Fruit fly (Drosophila melanogaster) whole organism, embryonic: ENCODE measurements around the gene CAH1.

Experiments used
- Bgb ChIP-seq: fragments of 200-800 bp; sonication (Bioruptor generic); IDR thresholded peaks from 2 replicates; pipeline ENCODE4 v1.3.6; 2022; ENCODE audit warnings: missing biosample characterization, missing genetic modification characterization; ENCODE audit not compliant: partially characterized antibody
- Bteb2 ChIP-seq: fragments of 200-800 bp; sonication (Bioruptor generic); optimal IDR thresholded peaks from 2 replicates; lab custom pipeline; 2016; ENCODE audit warnings: missing biosample characterization, missing genetic modification characterization
- CG10267 ChIP-seq: fragments of 200-800 bp; sonication (Bioruptor generic); optimal IDR thresholded peaks from 2 replicates; lab custom pipeline; 2018; ENCODE audit warnings: missing biosample characterization, mild to moderate bottlenecking, missing genetic modification characterization, moderate library complexity
- CG10462 ChIP-seq: fragments of 200-800 bp; sonication (Bioruptor generic); optimal IDR thresholded peaks from 2 replicates; lab custom pipeline; 2016; ENCODE audit warnings: missing biosample characterization, missing genetic modification characterization
- CG11456 ChIP-seq: fragments of 200-800 bp; sonication (Bioruptor generic); IDR thresholded peaks from 3 replicates; pipeline ENCODE4 v1.3.6; 2022; ENCODE audit warnings: missing biosample characterization, missing genetic modification characterization
- CG12155 ChIP-seq: fragments of 200-800 bp; sonication (Bioruptor generic); optimal IDR thresholded peaks from 3 replicates; lab custom pipeline; 2016; ENCODE audit warnings: missing biosample characterization, missing genetic modification characterization
- CG12219 ChIP-seq: fragments of 200-800 bp; sonication (Bioruptor generic); optimal IDR thresholded peaks from 3 replicates; lab custom pipeline; 2018; ENCODE audit warnings: missing biosample characterization, mild to moderate bottlenecking, missing genetic modification characterization
- CG13287 ChIP-seq: fragments of 200-800 bp; sonication (Bioruptor generic); IDR thresholded peaks from 2 replicates; pipeline ENCODE4 v1.3.6; 2022; ENCODE audit warnings: missing biosample characterization, missing genetic modification characterization; ENCODE audit not compliant: partially characterized antibody
- CG1647 ChIP-seq: fragments of 200-800 bp; sonication (Bioruptor generic); optimal IDR thresholded peaks from 3 replicates; lab custom pipeline; 2016; ENCODE audit warnings: missing biosample characterization, missing genetic modification characterization
- CG16813 ChIP-seq: fragments of 200-800 bp; sonication (Bioruptor generic); IDR thresholded peaks from 3 replicates; pipeline ENCODE4 v1.3.6; 2022; ENCODE audit warnings: missing biosample characterization, missing genetic modification characterization; ENCODE audit not compliant: partially characterized antibody
- CG17829 ChIP-seq: fragments of 200-800 bp; optimal IDR thresholded peaks from 2 replicates; lab custom pipeline; 2019; ENCODE audit warnings: missing biosample characterization, mild to moderate bottlenecking, missing genetic modification characterization, moderate library complexity
- CG18476 ChIP-seq: fragments of 200-800 bp; sonication (Bioruptor generic); optimal IDR thresholded peaks from 2 replicates; lab custom pipeline; 2016; ENCODE audit warnings: missing biosample characterization, mild to moderate bottlenecking, missing genetic modification characterization
- CG32532 ChIP-seq: fragments of 200-800 bp; sonication (Bioruptor generic); IDR thresholded peaks from 2 replicates; pipeline ENCODE4 v1.3.6; 2022; ENCODE audit warnings: missing biosample characterization, missing genetic modification characterization
- CG4820 ChIP-seq: fragments of 200-800 bp; sonication (Bioruptor generic); optimal IDR thresholded peaks from 3 replicates; lab custom pipeline; 2016; ENCODE audit warnings: missing biosample characterization, missing genetic modification characterization
- CG7357 ChIP-seq: fragments of 200-800 bp; sonication (Bioruptor generic); IDR thresholded peaks from 3 replicates; pipeline ENCODE4 v1.3.6; 2022; ENCODE audit warnings: missing biosample characterization, missing genetic modification characterization
- CG7372 ChIP-seq: fragments of 200-800 bp; sonication (Bioruptor generic); IDR thresholded peaks from 2 replicates; pipeline ENCODE4 v1.3.6; 2022; ENCODE audit warnings: missing biosample characterization, missing genetic modification characterization
- CG7556 ChIP-seq: fragments of 200-800 bp; sonication (Bioruptor generic); optimal IDR thresholded peaks from 2 replicates; lab custom pipeline; 2017; ENCODE audit warnings: missing biosample characterization, mild to moderate bottlenecking, missing genetic modification characterization
- CG7745 ChIP-seq: fragments of 200-800 bp; sonication (Bioruptor generic); optimal IDR thresholded peaks from 2 replicates; lab custom pipeline; 2018; ENCODE audit warnings: missing biosample characterization, mild to moderate bottlenecking, missing genetic modification characterization, moderate library complexity
- CG9876 ChIP-seq: fragments of 200-800 bp; sonication (Bioruptor generic); optimal IDR thresholded peaks from 2 replicates; lab custom pipeline; 2016; ENCODE audit warnings: missing biosample characterization, missing genetic modification characterization
- Chrac-16 ChIP-seq: fragments of 200-800 bp; sonication (Bioruptor generic); optimal IDR thresholded peaks from 3 replicates; lab custom pipeline; 2016; ENCODE audit warnings: missing biosample characterization, missing genetic modification characterization
- D19B ChIP-seq: fragments of 200-800 bp; sonication (Bioruptor generic); optimal IDR thresholded peaks from 2 replicates; lab custom pipeline; 2017; ENCODE audit warnings: missing biosample characterization, mild to moderate bottlenecking, missing genetic modification characterization
- Dip2 ChIP-seq: fragments of 200-800 bp; sonication (Bioruptor generic); IDR thresholded peaks from 2 replicates; pipeline ENCODE4 v1.3.6; 2022; ENCODE audit warnings: missing biosample characterization, missing genetic modification characterization
- Dref ChIP-seq: fragments of 200-800 bp; sonication (Bioruptor generic); IDR thresholded peaks from 2 replicates; pipeline ENCODE4 v1.3.6; 2022; ENCODE audit warnings: missing biosample characterization, missing genetic modification characterization
- Gsc ChIP-seq: fragments of 200-800 bp; sonication (Bioruptor generic); IDR thresholded peaks from 2 replicates; pipeline ENCODE4 v1.3.6; 2022; ENCODE audit warnings: missing biosample characterization, missing genetic modification characterization
- Hand ChIP-seq: fragments of 200-800 bp; sonication (Bioruptor generic); optimal IDR thresholded peaks from 2 replicates; lab custom pipeline; 2017; ENCODE audit warnings: mild to moderate bottlenecking, missing biosample characterization, missing genetic modification reagents, missing genetic modification characterization
- Hmx ChIP-seq: fragments of 200-800 bp; sonication (Bioruptor generic); optimal IDR thresholded peaks from 2 replicates; lab custom pipeline; 2016; ENCODE audit warnings: missing biosample characterization, missing genetic modification characterization
- Lpt ChIP-seq: fragments of >200 bp; optimal IDR thresholded peaks from 2 replicates; lab custom pipeline; 2018; ENCODE audit warnings: missing biosample characterization, missing genetic modification characterization
- Max ChIP-seq: fragments of 200-800 bp; sonication (Bioruptor generic); optimal IDR thresholded peaks from 2 replicates; lab custom pipeline; 2016; ENCODE audit warnings: missing biosample characterization, mild to moderate bottlenecking, missing genetic modification characterization
- Meics ChIP-seq: fragments of 200-800 bp; sonication (Bioruptor generic); optimal IDR thresholded peaks from 2 replicates; lab custom pipeline; 2017; ENCODE audit warnings: missing biosample characterization, mild to moderate bottlenecking, missing genetic modification characterization
- Rx ChIP-seq: fragments of 200-800 bp; sonication (Bioruptor generic); IDR thresholded peaks from 2 replicates; pipeline ENCODE4 v1.3.6; 2022; ENCODE audit warnings: missing biosample characterization, missing genetic modification characterization
- Trl ChIP-seq, 3 experiments: fragments of >200 bp in 2 of 3; fragments of 200-800 bp in 1 of 3; sonication (Bioruptor generic) in 1 of 3; optimal IDR thresholded peaks; 2 replicates in 1 of 3; 3 replicates in 2 of 3; lab custom pipeline; 2016 to 2017; ENCODE audit warnings: missing biosample characterization in 1 of 3, missing genetic modification characterization in 1 of 3
- cato ChIP-seq: fragments of 200-800 bp; sonication (Bioruptor generic); optimal IDR thresholded peaks from 2 replicates; lab custom pipeline; 2016; ENCODE audit warnings: missing biosample characterization, missing genetic modification characterization, borderline replicate concordance
- dan ChIP-seq: fragments of 200-800 bp; sonication (Bioruptor generic); IDR thresholded peaks from 2 replicates; pipeline ENCODE4 v1.3.6; 2022; ENCODE audit warnings: missing biosample characterization, missing genetic modification characterization
- ewg ChIP-seq: fragments of 200-800 bp; sonication (Bioruptor generic); optimal IDR thresholded peaks from 3 replicates; lab custom pipeline; 2017; ENCODE audit warnings: mild to moderate bottlenecking, missing biosample characterization, missing genetic modification reagents, missing genetic modification characterization
- gem ChIP-seq: fragments of 200-800 bp; sonication (Bioruptor generic); optimal IDR thresholded peaks from 2 replicates; lab custom pipeline; 2019; ENCODE audit warnings: missing biosample characterization, mild to moderate bottlenecking, missing genetic modification characterization, moderate library complexity
- gsb ChIP-seq: fragments of 200-800 bp; sonication (Bioruptor generic); IDR thresholded peaks from 2 replicates; pipeline ENCODE4 v1.3.6; 2022; ENCODE audit warnings: missing biosample characterization, missing genetic modification characterization
- gt ChIP-seq: fragments of 200-800 bp; sonication (Bioruptor generic); IDR thresholded peaks from 2 replicates; pipeline ENCODE4 v1.3.6; 2022; ENCODE audit warnings: missing biosample characterization, missing genetic modification characterization
- knrl ChIP-seq: fragments of 200-800 bp; sonication (Bioruptor generic); IDR thresholded peaks from 3 replicates; pipeline ENCODE4 v1.3.6; 2022; ENCODE audit warnings: missing biosample characterization, missing genetic modification characterization; ENCODE audit not compliant: partially characterized antibody
- nerfin-2 ChIP-seq: fragments of 200-800 bp; sonication (Bioruptor generic); IDR thresholded peaks from 2 replicates; pipeline ENCODE4 v1.3.6; 2022; ENCODE audit warnings: missing biosample characterization, missing genetic modification characterization; ENCODE audit not compliant: partially characterized antibody
- pan ChIP-seq, 4 experiments: fragments of >200 bp in 3 of 4; fragments of 200-800 bp in 1 of 4; sonication (Bioruptor generic) in 1 of 4; optimal IDR thresholded peaks in 3 of 4; IDR thresholded peaks in 1 of 4; 2 replicates each; pipeline versions ENCODE4 v1.3.6 to Lab custom; 2017 to 2022; ENCODE audit warnings: missing biosample characterization in 2 of 4, missing genetic modification characterization in 2 of 4, mixed read lengths in 1 of 4
- prd ChIP-seq, 3 experiments: fragments of >200 bp in 2 of 3; fragments of 200-800 bp in 1 of 3; sonication (Bioruptor generic) in 1 of 3; optimal IDR thresholded peaks in 2 of 3; IDR thresholded peaks in 1 of 3; 2 replicates in 2 of 3; 3 replicates in 1 of 3; pipeline versions ENCODE4 v1.3.6 to Lab custom; 2017 to 2022; ENCODE audit warnings: missing biosample characterization in 1 of 3, missing genetic modification characterization in 1 of 3
- pros ChIP-seq: fragments of 200-800 bp; sonication (Bioruptor generic); optimal IDR thresholded peaks from 3 replicates; lab custom pipeline; 2019; ENCODE audit warnings: missing biosample characterization, mild to moderate bottlenecking, missing genetic modification characterization, moderate library complexity
- psq ChIP-seq: fragments of 200-800 bp; sonication (Bioruptor generic); optimal IDR thresholded peaks from 2 replicates; lab custom pipeline; 2017; ENCODE audit warnings: missing biosample characterization, missing genetic modification characterization
- sens ChIP-seq: fragments of 200-800 bp; sonication (Bioruptor generic); peaks from one replicate; lab custom pipeline; 2016; ENCODE audit warnings: missing biosample characterization, missing genetic modification characterization
- stwl ChIP-seq: fragments of 200-800 bp; sonication (Bioruptor generic); optimal IDR thresholded peaks from 3 replicates; lab custom pipeline; 2018; ENCODE audit warnings: missing biosample characterization, mild to moderate bottlenecking, missing genetic modification characterization, moderate library complexity
- tx ChIP-seq: fragments of 200-800 bp; sonication (Bioruptor generic); optimal IDR thresholded peaks from 2 replicates; lab custom pipeline; 2016; ENCODE audit warnings: missing biosample characterization, missing genetic modification characterization

The CAH1 gene

DNA sequence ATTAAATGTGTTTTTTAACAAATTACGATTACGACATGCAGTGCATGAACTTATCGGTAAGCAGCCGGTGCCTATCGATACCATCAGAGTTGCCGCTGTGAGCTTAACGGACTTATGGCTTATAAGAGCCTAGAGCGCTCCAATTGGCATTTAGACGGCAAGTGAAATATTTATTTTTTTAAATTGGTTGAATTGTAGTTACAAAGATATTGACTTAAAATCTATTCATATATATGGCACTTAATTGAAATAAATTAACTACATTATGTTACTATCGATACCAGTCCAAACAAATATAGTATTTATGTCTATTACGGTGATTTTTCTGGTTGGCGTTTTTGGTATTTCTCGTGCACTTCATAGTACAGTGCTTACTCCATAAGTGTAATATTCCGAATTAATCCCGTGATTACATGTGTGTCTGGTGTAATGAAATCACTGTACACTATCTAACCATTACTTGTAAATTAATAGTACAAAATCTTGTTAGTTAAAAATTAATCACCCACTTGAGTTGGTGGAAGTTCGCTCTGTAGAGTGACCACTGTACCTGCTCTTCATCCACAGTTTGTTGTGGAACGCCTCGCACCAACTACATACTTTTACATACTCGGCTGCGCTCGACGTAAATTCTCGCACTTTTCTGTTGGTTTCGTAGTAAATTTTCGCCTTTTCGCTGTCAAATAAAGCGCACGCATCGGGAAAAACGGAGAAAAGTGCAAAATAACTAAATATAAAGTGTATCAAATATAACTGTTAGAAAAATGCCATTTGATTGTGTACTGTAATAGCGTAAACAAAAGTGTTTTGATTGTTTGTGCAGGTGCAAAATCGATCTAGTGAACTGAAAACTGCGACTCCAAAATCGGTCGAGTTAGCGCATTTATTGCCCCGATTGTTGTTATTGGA, 31.8 kb downstream of the CAH1 start, which contains the start of the genes mRpS23 and CenG1A (continued):
- TF ChIP-seq Hand (peak; percentile 99), CG16813 (GFP tag; lab: Robert Waterston, UW) (peak; percentile 79), dan (GFP tag; lab: Robert Waterston, UW) (peak; percentile 99), CG9876 (peak; percentile 99), sens (peak; percentile 100), ewg (peak; percentile 99), Bteb2 (GFP tag; lab: Kevin White, UChicago) (peak; percentile 100), CG18476 (GFP tag; lab: Kevin White, UChicago) (peak; percentile 99), D19B (GFP tag; lab: Kevin White, UChicago) (peak; percentile 98), CG32532 (GFP tag; lab: Robert Waterston, UW) (peak; percentile 100), Rx (GFP tag; lab: Robert Waterston, UW) (peak; percentile 100), nerfin-2 (GFP tag; lab: Robert Waterston, UW) (peak; percentile 66; the same call in 1 of the 2 replicates), CG7372 (GFP tag; lab: Robert Waterston, UW) (peak; percentile 100), stwl (tag; lab: Kevin White, UChicago) (peak; percentile 94), CG12155 (GFP tag; lab: Kevin White, UChicago) (peak; percentile 99), CG1647 (peak; percentile 99), CG17829 (tag; lab: Kevin White, UChicago) (peak; percentile 100), CG7357 (GFP tag; lab: Robert Waterston, UW) (peak; percentile 99), Max (GFP tag; lab: Kevin White, UChicago) (peak; percentile 100), CG11456 (GFP tag; lab: Robert Waterston, UW) (peak; percentile 100), Dip2 (GFP tag; lab: Robert Waterston, UW) (peak; percentile 85), knrl (GFP tag; lab: Robert Waterston, UW) (peak; percentile 87), pros (peak; percentile 80), gt (GFP tag; lab: Robert Waterston, UW) (peak; percentile 99), Lpt (no peak), Chrac-16 (peak; percentile 100), gem (tag; lab: Kevin White, UChicago) (peak; percentile 100), Trl (optimal IDR thresholded peaks at IDR 0.05; lab: Kevin White, UChicago) (no peak), Trl (GFP tag; optimal IDR thresholded peaks at IDR 0.05; lab: Kevin White, UChicago) (peak; percentile 100), Bgb (GFP tag; lab: Robert Waterston, UW) (peak; percentile 70), Meics (GFP tag; lab: Kevin White, UChicago) (peak; percentile 100), prd (optimal IDR thresholded peaks at IDR 0.05; lab: Kevin White, UChicago) (no peak), prd (GFP tag; IDR thresholded peaks at IDR 0.05; lab: Robert Waterston, UW) (peak; percentile 100), cato (peak; percentile 100), tx (GFP tag; lab: Kevin White, UChicago) (peak; percentile 99), psq (GFP tag; lab: Kevin White, UChicago) (peak; percentile 96), CG10462 (GFP tag; lab: Kevin White, UChicago) (peak; percentile 99), Gsc (peak; percentile 99), CG4820 (GFP tag; lab: Kevin White, UChicago) (peak; percentile 99), Dref (GFP tag; lab: Robert Waterston, UW) (peak; percentile 70), CG13287 (GFP tag; lab: Robert Waterston, UW) (peak; percentile 88), CG10267 (tag; lab: Kevin White, UChicago) (peak; percentile 99), CG7556 (peak; percentile 99), pan (optimal IDR thresholded peaks at IDR 0.05; lab: Kevin White, UChicago) (no peak), pan (GFP tag; optimal IDR thresholded peaks at IDR 0.05 in 1 of 2, IDR thresholded peaks at IDR 0.05 in 1 of 2) (peak in 1 of 2 experiments; percentile 100), gsb (GFP tag; lab: Robert Waterston, UW) (peak; percentile 100), CG12219 (peak; percentile 100), CG7745 (peak; percentile 97), Hmx (peak; percentile 99)
